Fruit fly (Drosophila melanogaster): ENCODE results near the gene Pcp.
A peak's percentile ranks its signal among the peaks of the same experiment; 100 is the strongest.

The Pcp gene

DNA sequence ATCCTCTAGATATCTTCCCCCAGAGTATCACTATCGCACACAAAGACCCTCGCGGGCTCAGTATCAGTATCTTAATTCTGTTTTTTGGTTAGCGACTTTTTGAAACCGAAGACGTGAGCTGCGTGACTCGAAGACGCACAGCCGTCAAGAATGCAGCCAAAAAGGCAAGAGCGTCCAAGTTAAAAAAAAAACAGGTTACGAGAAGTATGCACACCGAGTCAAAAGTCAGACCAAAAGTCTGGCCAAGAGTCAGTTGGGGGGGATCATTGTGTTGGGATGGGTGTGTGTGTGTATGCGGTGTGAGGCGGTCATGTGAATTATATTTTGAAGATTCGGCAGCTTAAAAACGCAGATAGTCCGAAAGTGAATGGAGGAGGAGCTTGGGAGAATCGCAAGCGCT lies 16.0 kb upstream of the Pcp start:
- TF ChIP-seq sqz (GFP tag; optimal IDR thresholded peaks at IDR 0.05) = peak; percentile 67
- 0 out of 3 replicates have a peak, but pooled peaks have one; percentile 3 for TF ChIP-seq zfh1 (GFP tag; IDR thresholded peaks at IDR 0.05)
- peak; percentile 16 for TF ChIP-seq kni (GFP tag; optimal IDR thresholded peaks at IDR 0.05)
- peak; percentile 28 for TF ChIP-seq sd (tag; optimal IDR thresholded peaks at IDR 0.05)
- 0 out of 4 replicates have a peak, but pooled peaks have one; percentile 53 for TF ChIP-seq chinmo (GFP tag; IDR thresholded peaks at IDR 0.05; ENCODE audit: partially characterized antibody)
- TF ChIP-seq MTF-1 (GFP tag; optimal IDR thresholded peaks at IDR 0.05; ENCODE audit: borderline replicate concordance) = no peak
- no peak for TF ChIP-seq CG6765 (GFP tag; optimal IDR thresholded peaks at IDR 0.05)
- TF ChIP-seq cg (GFP tag; optimal IDR thresholded peaks at IDR 0.05) = peak; percentile 3
- peak; percentile 1 for TF ChIP-seq Blimp-1 (GFP tag; optimal IDR thresholded peaks at IDR 0.05)
- peak; percentile 84 for TF ChIP-seq pros (GFP tag; optimal IDR thresholded peaks at IDR 0.05)

DNA sequence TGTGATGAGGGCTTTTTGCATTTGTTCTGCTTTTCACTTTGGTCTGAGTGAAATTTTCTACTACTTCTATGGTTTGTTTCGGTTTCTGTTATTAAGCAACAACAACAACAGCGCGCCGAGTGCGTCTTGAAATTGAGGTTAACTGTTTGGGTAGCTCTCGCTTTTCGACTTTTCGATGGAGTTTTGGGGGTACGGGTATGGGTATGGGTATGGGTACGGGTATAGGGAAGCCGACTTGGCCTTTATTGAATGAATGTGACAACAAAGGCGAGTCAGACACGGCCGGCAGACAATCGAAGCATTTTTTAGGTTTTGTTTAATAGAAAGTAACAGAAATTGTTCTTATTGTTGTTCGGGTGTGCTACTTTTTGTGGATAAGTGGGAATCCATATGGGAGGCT lies 13.9 kb upstream of the Pcp start:
- TF ChIP-seq CG4707 (GFP tag; optimal IDR thresholded peaks at IDR 0.05) = no peak
- TF ChIP-seq Side (GFP tag; optimal IDR thresholded peaks at IDR 0.05) = no peak
- 0 out of 3 replicates have a peak, but pooled peaks have one; percentile 80 for TF ChIP-seq CG2199 (GFP tag; IDR thresholded peaks at IDR 0.05)
- TF ChIP-seq chinmo (GFP tag; IDR thresholded peaks at IDR 0.05; ENCODE audit: partially characterized antibody) = 0 out of 4 replicates have a peak, but pooled peaks have one; percentile 37
- no peak for TF ChIP-seq nmo (GFP tag; optimal IDR thresholded peaks at IDR 0.05)
- no peak for TF ChIP-seq CG17361 (GFP tag; IDR thresholded peaks at IDR 0.05)
- peak; percentile 74 for TF ChIP-seq CG4360 (GFP tag; IDR thresholded peaks at IDR 0.05)
- no peak for TF ChIP-seq CG15514 (GFP tag; optimal IDR thresholded peaks at IDR 0.05)
- TF ChIP-seq bigmax (GFP tag; optimal IDR thresholded peaks at IDR 0.05) = peak; percentile 31
- TF ChIP-seq CG43689 (GFP tag; IDR thresholded peaks at IDR 0.05) = no peak
- TF ChIP-seq sens (GFP tag) = peak; percentile 44
- no peak for TF ChIP-seq CG12942 (GFP tag; optimal IDR thresholded peaks at IDR 0.05)
- TF ChIP-seq ssp (GFP tag; IDR thresholded peaks at IDR 0.05) = no peak
- TF ChIP-seq CG6683 (GFP tag; optimal IDR thresholded peaks at IDR 0.05) = no peak
- TF ChIP-seq CG8944 (GFP tag; optimal IDR thresholded peaks at IDR 0.05) = no peak
- no peak for TF ChIP-seq Atf6 (GFP tag; IDR thresholded peaks at IDR 0.05)
- 0 out of 3 replicates have a peak, but pooled peaks have one; percentile 22 for TF ChIP-seq ci (GFP tag; IDR thresholded peaks at IDR 0.05)
- no peak for TF ChIP-seq CG3065 (GFP tag; optimal IDR thresholded peaks at IDR 0.05)
- no peak for TF ChIP-seq Fer3 (tag; optimal IDR thresholded peaks at IDR 0.05)
- TF ChIP-seq Spps (tag; optimal IDR thresholded peaks at IDR 0.05) = no peak
- TF ChIP-seq CG1832 (GFP tag; optimal IDR thresholded peaks at IDR 0.05) = no peak
- TF ChIP-seq Tbp (GFP tag; optimal IDR thresholded peaks at IDR 0.05) = no peak
- peak; percentile 86 for TF ChIP-seq Blimp-1 (GFP tag; optimal IDR thresholded peaks at IDR 0.05)
- TF ChIP-seq CG14014 (GFP tag; IDR thresholded peaks at IDR 0.05) = no peak
- no peak for TF ChIP-seq row (GFP tag; IDR thresholded peaks at IDR 0.05)
- TF ChIP-seq Lpt (GFP tag; optimal IDR thresholded peaks at IDR 0.05) = no peak
- no peak for TF ChIP-seq p53 (GFP tag; optimal IDR thresholded peaks at IDR 0.05)
- TF ChIP-seq CG11085 (GFP tag; IDR thresholded peaks at IDR 0.05) = no peak
- TF ChIP-seq pros (GFP tag; optimal IDR thresholded peaks at IDR 0.05) = peak; percentile 25
- TF ChIP-seq CG11695 (GFP tag; IDR thresholded peaks at IDR 0.05) = no peak
- no peak for TF ChIP-seq CG8924 (tag; optimal IDR thresholded peaks at IDR 0.05)
- TF ChIP-seq jumu (GFP tag; optimal IDR thresholded peaks at IDR 0.05) = no peak
- TF ChIP-seq CG7357 (GFP tag; IDR thresholded peaks at IDR 0.05) = no peak
- TF ChIP-seq HLH54F (GFP tag; optimal IDR thresholded peaks at IDR 0.05) = no peak
- TF ChIP-seq CG6791 (GFP tag; IDR thresholded peaks at IDR 0.05; ENCODE audit: partially characterized antibody) = no peak
- no peak for TF ChIP-seq so (GFP tag; IDR thresholded peaks at IDR 0.05)
- TF ChIP-seq CG11456 (GFP tag; IDR thresholded peaks at IDR 0.05) = no peak
- no peak for TF ChIP-seq gce (GFP tag; IDR thresholded peaks at IDR 0.05)
